Worm (Caenorhabditis elegans): Measurements from ENCODE around the gene coh-3.

- TF ChIP-seq tab-1 (GFP tag; IDR thresholded peaks at IDR 0.05) = no peak
- no peak for TF ChIP-seq klf-2 (GFP tag; conservative IDR thresholded peaks at IDR 0.05)
- no peak for TF ChIP-seq flt-1 (GFP tag; IDR thresholded peaks at IDR 0.05)
- no peak for TF ChIP-seq ztf-23 (GFP tag; IDR thresholded peaks at IDR 0.05)
- TF ChIP-seq med-1 (GFP tag; optimal IDR thresholded peaks at IDR 0.05; ENCODE audit: insufficient read depth) = no peak
- TF ChIP-seq ref-1 (GFP tag; conservative IDR thresholded peaks at IDR 0.05) = no peak
- TF ChIP-seq cog-1 (tag; optimal IDR thresholded peaks at IDR 0.05) = no peak
Measured at ce11 chrV:14414964-14415564, 42.2 kb upstream of the coh-3 start, which contains the start of the genes nxf-1 and C15H11.11.
